Worm (Caenorhabditis elegans): Measurements from ENCODE around the gene rps-3.

rps-3 gene

DNA sequence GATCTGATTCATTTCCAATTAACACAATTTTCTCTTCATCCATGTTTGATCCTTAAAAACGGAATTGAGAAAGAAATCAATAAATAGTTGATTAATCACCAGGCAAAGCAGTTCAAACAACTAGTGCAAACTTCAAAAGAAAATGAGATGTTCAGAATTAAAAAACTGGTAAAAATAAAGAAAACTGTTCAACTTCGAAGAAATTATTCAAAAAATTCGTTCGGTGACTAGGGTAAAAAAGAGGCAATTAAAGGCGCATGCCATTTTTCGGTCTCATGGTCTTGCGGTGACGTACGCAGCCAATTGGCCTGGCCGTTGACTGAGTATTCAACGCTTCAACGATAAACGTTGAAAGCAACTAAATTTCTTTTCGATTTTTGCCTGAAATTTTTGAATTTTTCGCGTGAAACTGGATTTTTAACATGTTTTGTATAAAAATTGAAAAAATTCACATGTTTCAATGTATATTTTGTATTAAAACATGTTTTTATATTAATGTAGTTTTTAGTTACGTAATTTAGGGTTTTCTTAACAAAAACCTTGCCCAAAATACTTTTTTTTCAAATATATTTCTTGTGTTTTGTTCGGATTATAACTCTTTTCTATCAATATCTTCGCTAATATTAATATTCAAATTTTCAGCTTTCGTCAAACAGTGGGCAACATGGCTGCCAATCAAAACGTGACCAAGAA lies at the start of gene rps-3, which contains the start of gene sna-3:
TSS of gene rps-3 (plus strand) at position 643 of the 693 bp plus-strand sequence.
TSS of gene sna-3 (minus strand) at position 51 of the 693 bp plus-strand sequence.
- TF ChIP-seq ceh-44 (GFP tag; IDR thresholded peaks at IDR 0.05) (peak; percentile 24; the same call in 1 of the 2 replicates), unc-62 (GFP tag; optimal IDR thresholded peaks at IDR 0.05 in 1 of 2) (no peak), unc-62 (tag; optimal IDR thresholded peaks at IDR 0.05) (no peak), mxl-3 (GFP tag; optimal IDR thresholded peaks at IDR 0.05) (no peak), dmd-6 (GFP tag; IDR thresholded peaks at IDR 0.05) (peak; percentile 43), mes-2 (tag; optimal IDR thresholded peaks at IDR 0.05; ENCODE audit: poor library complexity, severe bottlenecking) (peak; percentile 90), ceh-32 (tag; optimal IDR thresholded peaks at IDR 0.05; ENCODE audit: poor library complexity) (no peak), pqm-1 (tag; optimal IDR thresholded peaks at IDR 0.05) (no peak), aha-1 (tag) (peak; percentile 36), lin-38 (GFP tag; IDR thresholded peaks at IDR 0.05) (peak; percentile 69), hif-1 (tag; optimal IDR thresholded peaks at IDR 0.05) (peak in 1 of 2 experiments; percentile 2), T26A8.4 (GFP tag; IDR thresholded peaks at IDR 0.05) (peak; percentile 63), unc-130 (GFP tag; optimal IDR thresholded peaks at IDR 0.05) (peak; percentile 69), dve-1 (tag; optimal IDR thresholded peaks at IDR 0.05; ENCODE audit: insufficient read depth) (peak; percentile 91), ztf-11 (tag; optimal IDR thresholded peaks at IDR 0.05) (no peak), nhr-25 (tag; optimal IDR thresholded peaks at IDR 0.05; ENCODE audit: borderline replicate concordance, insufficient read depth) (peak; percentile 22), nhr-102 (tag; optimal IDR thresholded peaks at IDR 0.05) (peak; percentile 20), snpc-4 (tag; optimal IDR thresholded peaks at IDR 0.05) (no peak), lsy-2 (tag; optimal IDR thresholded peaks at IDR 0.05) (peak; percentile 66 to 92), madf-9 (GFP tag; conservative IDR thresholded peaks at IDR 0.05) (no peak), hlh-11 (tag; optimal IDR thresholded peaks at IDR 0.05) (peak; percentile 33), daf-16 (GFP tag; optimal IDR thresholded peaks at IDR 0.05) (no peak), daf-16 (tag; optimal IDR thresholded peaks at IDR 0.05) (peak; percentile 46), nhr-6 (tag; optimal IDR thresholded peaks at IDR 0.05) (peak; percentile 45), mdl-1 (tag; optimal IDR thresholded peaks at IDR 0.05) (peak in 1 of 2 experiments; percentile 68), hlh-30 (tag; optimal IDR thresholded peaks at IDR 0.05; ENCODE audit: insufficient read depth) (peak; percentile 88), hmg-1.1 (GFP tag; IDR thresholded peaks at IDR 0.05) (peak; percentile 74), D1046.2 (GFP tag; IDR thresholded peaks at IDR 0.05) (no peak), sdz-12 (GFP tag; optimal IDR thresholded peaks at IDR 0.05) (no peak), zip-2 (tag; optimal IDR thresholded peaks at IDR 0.05) (no peak), zag-1 (tag; optimal IDR thresholded peaks at IDR 0.05) (no peak), nhr-77 (tag; optimal IDR thresholded peaks at IDR 0.05) (peak; percentile 91), pha-4 (GFP tag; IDR thresholded peaks at IDR 0.05) (no peak), pha-4 (tag; optimal IDR thresholded peaks at IDR 0.05) (peak; percentile 26), arid-1 (GFP tag; conservative IDR thresholded peaks at IDR 0.05) (peak; percentile 73), nhr-48 (tag; optimal IDR thresholded peaks at IDR 0.05) (no peak), T20F7.1 (GFP tag; optimal IDR thresholded peaks at IDR 0.05) (no peak), rbr-2 (tag; optimal IDR thresholded peaks at IDR 0.05) (peak; percentile 70), Y75B8A.6 (GFP tag; IDR thresholded peaks at IDR 0.05) (no peak), zfp-3 (GFP tag; conservative IDR thresholded peaks at IDR 0.05) (no peak), lin-13 (GFP tag; optimal IDR thresholded peaks at IDR 0.05) (peak; percentile 72), jun-1 (tag; optimal IDR thresholded peaks at IDR 0.05) (no peak), ztf-7 (tag; optimal IDR thresholded peaks at IDR 0.05) (peak; percentile 39), nhr-28 (tag; optimal IDR thresholded peaks at IDR 0.05) (peak; percentile 69), mep-1 (tag; optimal IDR thresholded peaks at IDR 0.05) (peak; percentile 89), dpl-1 (GFP tag; optimal IDR thresholded peaks at IDR 0.05) (peak; percentile 82), Y105C5A.15 (GFP tag; IDR thresholded peaks at IDR 0.05) (no peak), dmd-8 (GFP tag; IDR thresholded peaks at IDR 0.05) (no peak), lin-1 (GFP tag; IDR thresholded peaks at IDR 0.05) (no peak), nhr-11 (tag; optimal IDR thresholded peaks at IDR 0.05) (peak; percentile 61)
